Worm (Caenorhabditis elegans) whole organism, young adult: ENCODE results near the gene asb-1.

Source experiments
- B0035.1 ChIP-seq: sonication (generic microtip); optimal IDR thresholded peaks from 2 replicates; lab custom pipeline; 2016; ENCODE audit warnings: missing genetic modification characterization, mild to moderate bottlenecking, missing compliant biosample characterization, missing genotype, missing genetic modification reagents
- B0261.1 ChIP-seq: sonication (generic microtip); optimal IDR thresholded peaks from 2 replicates; lab custom pipeline; 2016; ENCODE audit warnings: mild to moderate bottlenecking, missing genetic modification characterization, moderate library complexity, missing compliant biosample characterization
- B0336.3 ChIP-seq: fragments of 200-800 bp; sonication (Bioruptor generic); IDR thresholded peaks from 2 replicates; pipeline ENCODE4 v1.3.6; 2022; ENCODE audit warnings: missing genetic modification characterization, missing compliant biosample characterization
- F39B2.1 ChIP-seq: fragments of 200-800 bp; sonication (Bioruptor generic); IDR thresholded peaks from 2 replicates; pipeline ENCODE4 v1.3.6; 2022; ENCODE audit warnings: missing genetic modification reagents, missing genetic modification characterization, missing compliant biosample characterization
- F57A8.1 ChIP-seq: fragments of 200-800 bp; sonication (Bioruptor generic); optimal IDR thresholded peaks from 2 replicates; lab custom pipeline; 2018; ENCODE audit warnings: mild to moderate bottlenecking, missing genetic modification characterization, moderate library complexity, missing compliant biosample characterization
- K12H6.12 ChIP-seq: fragments of 200-800 bp; sonication (Bioruptor generic); optimal IDR thresholded peaks from 2 replicates; lab custom pipeline; 2018; ENCODE audit warnings: mild to moderate bottlenecking, missing genetic modification characterization, missing compliant biosample characterization
- T26A5.8 ChIP-seq: sonication (generic microtip); optimal IDR thresholded peaks from 2 replicates; lab custom pipeline; 2016; ENCODE audit warnings: missing genetic modification characterization, missing compliant biosample characterization
- Y79H2A.3 ChIP-seq: fragments of 200-800 bp; sonication (Bioruptor generic); conservative IDR thresholded peaks from 2 replicates; pipeline ENCODE4 v1.3.6; 2022; ENCODE audit warnings: missing genetic modification reagents, missing genetic modification characterization, missing compliant biosample characterization
- atf-7 ChIP-seq: sonication (generic microtip); optimal IDR thresholded peaks from 2 replicates; lab custom pipeline; 2017; ENCODE audit warnings: mild to moderate bottlenecking, missing genetic modification characterization, missing compliant biosample characterization
- attf-3 ChIP-seq: fragments of 200-800 bp; sonication (Bioruptor generic); conservative IDR thresholded peaks from 2 replicates; pipeline ENCODE4 v1.3.6; 2022; ENCODE audit warnings: missing genetic modification reagents, missing genetic modification characterization, missing compliant biosample characterization
- attf-5 ChIP-seq: fragments of 200-800 bp; sonication (Bioruptor generic); optimal IDR thresholded peaks from 2 replicates; lab custom pipeline; 2018; ENCODE audit warnings: mild to moderate bottlenecking, missing genetic modification characterization, missing compliant biosample characterization
- bed-2 ChIP-seq: fragments of 200-800 bp; sonication (Bioruptor generic); IDR thresholded peaks from 2 replicates; pipeline ENCODE4 v1.3.6; 2022; ENCODE audit warnings: missing genetic modification reagents, missing genetic modification characterization, missing compliant biosample characterization
- cebp-1 ChIP-seq, 2 experiments: fragments of 200-800 bp in 1 of 2; sonication (Bioruptor generic) in 1 of 2; sonication (generic microtip) in 1 of 2; IDR thresholded peaks in 1 of 2; optimal IDR thresholded peaks in 1 of 2; 2 replicates each; pipeline versions ENCODE4 v1.3.6 to Lab custom; 2017 to 2022; ENCODE audit warnings: missing compliant biosample characterization in 2 of 2, missing genetic modification characterization in 2 of 2, mild to moderate bottlenecking in 1 of 2, missing genetic modification reagents in 1 of 2, moderate library complexity in 1 of 2
- cebp-2 ChIP-seq: fragments of 200-800 bp; sonication (Bioruptor generic); IDR thresholded peaks from 2 replicates; pipeline ENCODE4 v1.3.6; 2022; ENCODE audit warnings: missing genetic modification characterization, missing compliant biosample characterization
- ceh-91 ChIP-seq: fragments of 200-800 bp; sonication (Bioruptor generic); IDR thresholded peaks from 2 replicates; pipeline ENCODE4 v1.3.6; 2022; ENCODE audit warnings: missing genetic modification reagents, missing genetic modification characterization, missing compliant biosample characterization
- dox-1 ChIP-seq: fragments of 200-800 bp; sonication (Bioruptor generic); IDR thresholded peaks from 2 replicates; pipeline ENCODE4 v1.3.6; 2022; ENCODE audit warnings: missing genetic modification reagents, missing genetic modification characterization, missing compliant biosample characterization
- dpff-1 ChIP-seq: sonication (generic microtip); optimal IDR thresholded peaks from 2 replicates; lab custom pipeline; 2017; ENCODE audit warnings: mild to moderate bottlenecking, missing genetic modification characterization, missing compliant biosample characterization
- egl-44 ChIP-seq: fragments of 200-800 bp; sonication (Bioruptor generic); IDR thresholded peaks from 2 replicates; pipeline ENCODE4 v1.3.6; 2022; ENCODE audit warnings: missing genetic modification reagents, missing genetic modification characterization, missing compliant biosample characterization
- egrh-3 ChIP-seq: fragments of 200-800 bp; sonication (Bioruptor generic); IDR thresholded peaks from 2 replicates; pipeline ENCODE4 v1.3.6; 2022; ENCODE audit warnings: missing genetic modification reagents, missing genetic modification characterization, missing compliant biosample characterization
- ets-4 ChIP-seq: fragments of 200-800 bp; sonication (Bioruptor generic); optimal IDR thresholded peaks from 2 replicates; lab custom pipeline; 2018; ENCODE audit warnings: mild to moderate bottlenecking, missing genetic modification characterization, missing compliant biosample characterization
- gei-17 ChIP-seq: fragments of 200-800 bp; sonication (Bioruptor generic); optimal IDR thresholded peaks from 2 replicates; lab custom pipeline; 2018; ENCODE audit warnings: mild to moderate bottlenecking, missing genetic modification characterization, missing compliant biosample characterization
- hlh-12 ChIP-seq: sonication (generic microtip); optimal IDR thresholded peaks from 2 replicates; lab custom pipeline; 2016; ENCODE audit warnings: missing genetic modification characterization, missing compliant biosample characterization
- hlh-26 ChIP-seq: fragments of 200-800 bp; sonication (Bioruptor generic); conservative IDR thresholded peaks from 2 replicates; pipeline ENCODE4 v1.3.6; 2022; ENCODE audit warnings: missing genetic modification reagents, missing genetic modification characterization, missing compliant biosample characterization
- hmg-1.2 ChIP-seq: fragments of 200-800 bp; sonication (Bioruptor generic); IDR thresholded peaks from 2 replicates; pipeline ENCODE4 v1.3.6; 2022; ENCODE audit warnings: missing genetic modification reagents, missing genetic modification characterization, missing compliant biosample characterization
- lir-1 ChIP-seq: fragments of 200-800 bp; sonication (Bioruptor generic); conservative IDR thresholded peaks from 2 replicates; pipeline ENCODE4 v1.3.6; 2022; ENCODE audit warnings: missing genetic modification reagents, missing genetic modification characterization, missing compliant biosample characterization
- madf-3 ChIP-seq: fragments of 200-800 bp; sonication (Bioruptor generic); IDR thresholded peaks from 2 replicates; pipeline ENCODE4 v1.3.6; 2022; ENCODE audit warnings: missing genetic modification reagents, missing genetic modification characterization, missing compliant biosample characterization
- mes-4 ChIP-seq: sonication (generic microtip); optimal IDR thresholded peaks from 2 replicates; lab custom pipeline; 2016; ENCODE audit warnings: missing genotype, missing genetic modification characterization, missing compliant biosample characterization
- nfya-2 ChIP-seq: fragments of 200-800 bp; sonication (Bioruptor generic); IDR thresholded peaks from 2 replicates; pipeline ENCODE4 v1.3.6; 2022; ENCODE audit warnings: missing genetic modification reagents, missing genetic modification characterization, missing compliant biosample characterization
- nhr-80 ChIP-seq: sonication (generic microtip); optimal IDR thresholded peaks from 2 replicates; lab custom pipeline; 2016; ENCODE audit warnings: missing genetic modification characterization, missing compliant biosample characterization
- pbrm-1 ChIP-seq: fragments of 200-800 bp; sonication (Bioruptor generic); IDR thresholded peaks from 2 replicates; pipeline ENCODE4 v1.3.6; 2022; ENCODE audit warnings: missing genetic modification reagents, missing genetic modification characterization, missing compliant biosample characterization
- sdz-38 ChIP-seq: sonication (generic microtip); optimal IDR thresholded peaks from 2 replicates; lab custom pipeline; 2016; ENCODE audit warnings: missing genotype, missing genetic modification characterization, missing compliant biosample characterization
- sea-2 ChIP-seq: fragments of 200-800 bp; sonication (Bioruptor generic); IDR thresholded peaks from 2 replicates; pipeline ENCODE4 v1.3.6; 2022; ENCODE audit warnings: missing genetic modification characterization, missing compliant biosample characterization
- snpc-1.1 ChIP-seq: sonication (generic microtip); optimal IDR thresholded peaks from 2 replicates; lab custom pipeline; 2017; ENCODE audit warnings: missing genetic modification characterization, mild to moderate bottlenecking, missing compliant biosample characterization, antibody characterized with exemption, moderate library complexity, missing genotype, missing genetic modification reagents; ENCODE audit not compliant: insufficient read depth
- snpc-3.4 ChIP-seq: sonication (generic microtip); optimal IDR thresholded peaks from 2 replicates; lab custom pipeline; 2017; ENCODE audit warnings: missing genetic modification characterization, mild to moderate bottlenecking, missing compliant biosample characterization, antibody characterized with exemption, moderate library complexity, missing genotype, missing genetic modification reagents
- sptf-2 ChIP-seq: fragments of 200-800 bp; sonication (Bioruptor generic); optimal IDR thresholded peaks from 2 replicates; lab custom pipeline; 2018; ENCODE audit warnings: mild to moderate bottlenecking, missing genetic modification characterization, missing compliant biosample characterization
- tbp1 ChIP-seq: fragments of 200-800 bp; sonication (Bioruptor generic); optimal IDR thresholded peaks from 2 replicates; lab custom pipeline; 2018; ENCODE audit warnings: mild to moderate bottlenecking, missing genetic modification characterization, missing compliant biosample characterization
- unc-130 ChIP-seq: sonication (generic microtip); optimal IDR thresholded peaks from 2 replicates; lab custom pipeline; 2016; ENCODE audit warnings: missing genetic modification reagents, missing genetic modification characterization, missing compliant biosample characterization
- xnd-1 ChIP-seq: sonication (generic microtip); optimal IDR thresholded peaks from 2 replicates; lab custom pipeline; 2016; ENCODE audit warnings: missing genotype, missing genetic modification reagents, missing genetic modification characterization, missing compliant biosample characterization
- zfh-2 ChIP-seq: fragments of 200-800 bp; sonication (Bioruptor generic); conservative IDR thresholded peaks from 2 replicates; pipeline ENCODE4 v1.3.6; 2022; ENCODE audit warnings: missing genetic modification reagents, missing genetic modification characterization, missing compliant biosample characterization
- ztf-22 ChIP-seq: fragments of 200-800 bp; sonication (Bioruptor generic); optimal IDR thresholded peaks from 2 replicates; lab custom pipeline; 2018; ENCODE audit warnings: mild to moderate bottlenecking, missing genetic modification characterization, moderate library complexity, missing compliant biosample characterization
- ztf-26 ChIP-seq: sonication (generic microtip); optimal IDR thresholded peaks from 2 replicates; lab custom pipeline; 2017; ENCODE audit warnings: missing genetic modification characterization, missing compliant biosample characterization
- ztf-6 ChIP-seq: fragments of 200-800 bp; sonication (Bioruptor generic); IDR thresholded peaks from 2 replicates; pipeline ENCODE4 v1.3.6; 2022; ENCODE audit warnings: missing genetic modification reagents, missing genetic modification characterization, missing compliant biosample characterization

The asb-1 gene

ce11 chrIII:4562070-4562788, 33.4 kb downstream of the asb-1 start, which contains the start of gene pan-1:
Gene pan-1, plus strand, starts transcription at chrIII:4562738.
- TF ChIP-seq zfh-2 (GFP tag; lab: Robert Waterston, UW) (peak; percentile 62), sea-2 (no peak), nhr-80 (tag; lab: Kevin White, UChicago) (peak; percentile 48), cebp-1 (GFP tag; IDR thresholded peaks at IDR 0.05; lab: Robert Waterston, UW) (no peak), cebp-1 (tag; optimal IDR thresholded peaks at IDR 0.05; lab: Kevin White, UChicago) (peak; percentile 34), hmg-1.2 (GFP tag; lab: Robert Waterston, UW) (peak; percentile 76; the same call in 1 of the 2 replicates), egrh-3 (GFP tag; lab: Robert Waterston, UW) (0 out of 2 replicates have a peak, but pooled peaks have one; percentile 11), nfya-2 (no peak)

DNA sequence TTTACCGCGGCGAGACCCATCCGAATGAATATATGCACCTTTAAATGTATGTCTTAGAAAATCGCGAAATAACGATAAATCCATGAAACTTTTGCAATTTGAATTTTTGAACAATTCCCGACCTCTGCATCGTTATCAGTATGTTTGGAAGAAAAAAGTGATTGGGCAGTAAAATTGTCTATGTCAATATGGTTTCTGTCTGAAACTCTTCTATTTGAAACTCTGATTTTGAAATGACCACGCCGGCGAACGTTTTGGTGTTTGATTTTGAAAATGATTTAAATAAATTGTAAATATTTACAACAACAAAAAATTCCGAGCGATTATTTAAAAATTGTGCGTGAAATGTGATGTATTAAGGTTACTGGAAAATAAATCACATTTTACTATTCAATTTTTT, 34.3 kb downstream of the asb-1 start:
- TF ChIP-seq lir-1 (GFP tag; lab: Robert Waterston, UW) (no peak), hmg-1.2 (GFP tag; lab: Robert Waterston, UW) (no peak), B0261.1 (tag; lab: Kevin White, UChicago) (no peak), attf-3 (GFP tag; lab: Robert Waterston, UW) (no peak), nhr-80 (tag; lab: Kevin White, UChicago) (peak; percentile 43), T26A5.8 (tag; lab: Kevin White, UChicago) (no peak)
- TF ChIP-seq, all 124 proteins: peak for 1

DNA sequence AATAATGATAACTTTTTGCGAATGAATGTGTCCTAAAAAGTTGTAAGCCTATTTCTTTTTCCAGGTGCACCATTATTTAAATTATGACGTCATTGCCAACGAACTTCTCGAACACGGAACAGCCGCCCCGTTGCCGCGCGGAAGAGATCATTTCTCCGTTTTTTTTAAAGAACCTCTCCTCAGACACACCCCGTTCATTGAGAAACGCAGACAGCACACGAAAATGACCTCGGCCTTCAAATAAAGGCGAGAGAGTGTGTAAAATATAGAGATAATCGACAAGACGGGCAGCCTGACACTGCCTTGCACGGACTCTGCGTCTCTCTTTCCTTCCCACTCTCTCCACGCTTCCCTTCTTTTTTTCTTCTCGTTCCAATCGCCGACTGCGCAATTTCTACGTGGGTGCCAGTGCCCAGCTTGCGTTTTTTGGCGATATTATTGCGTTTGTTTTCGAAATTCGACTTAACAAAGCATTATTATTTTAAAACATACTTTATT, 35.2 kb downstream of the asb-1 start:
- TF ChIP-seq sdz-38 (tag; lab: Kevin White, UChicago) (no peak), xnd-1 (tag; lab: Kevin White, UChicago) (no peak), ztf-26 (tag; lab: Kevin White, UChicago) (peak; percentile 16), dox-1 (GFP tag; lab: Robert Waterston, UW) (peak; percentile 71), hmg-1.2 (GFP tag; lab: Robert Waterston, UW) (peak; percentile 94), gei-17 (no peak), ets-4 (no peak), cebp-1 (GFP tag; IDR thresholded peaks at IDR 0.05; lab: Robert Waterston, UW) (no peak), cebp-1 (tag; optimal IDR thresholded peaks at IDR 0.05; lab: Kevin White, UChicago) (peak; percentile 53), cebp-2 (no peak), F39B2.1 (GFP tag; lab: Robert Waterston, UW) (no peak), madf-3 (GFP tag; lab: Robert Waterston, UW) (no peak), egrh-3 (GFP tag; lab: Robert Waterston, UW) (no peak), unc-130 (GFP tag; lab: Kevin White, UChicago) (peak; percentile 3), ztf-6 (GFP tag; lab: Robert Waterston, UW) (no peak), attf-5 (GFP tag; lab: Kevin White, UChicago) (peak; percentile 35), bed-2 (GFP tag; lab: Robert Waterston, UW) (no peak), pbrm-1 (GFP tag; lab: Robert Waterston, UW) (peak; percentile 72), ceh-91 (GFP tag; lab: Robert Waterston, UW) (no peak), snpc-3.4 (no peak), ztf-22 (GFP tag; lab: Kevin White, UChicago) (peak; percentile 22), nfya-2 (no peak), B0336.3 (GFP tag; lab: Robert Waterston, UW) (peak; percentile 64), tbp1 (GFP tag; lab: Kevin White, UChicago) (peak; percentile 17), sptf-2 (GFP tag; lab: Kevin White, UChicago) (no peak), hlh-26 (GFP tag; lab: Robert Waterston, UW) (no peak), snpc-1.1 (tag; lab: Kevin White, UChicago) (no peak), K12H6.12 (tag; lab: Kevin White, UChicago) (peak; percentile 58), dpff-1 (tag; lab: Kevin White, UChicago) (no peak), B0035.1 (no peak), Y79H2A.3 (GFP tag; lab: Robert Waterston, UW) (no peak), zfh-2 (GFP tag; lab: Robert Waterston, UW) (peak; percentile 87), egl-44 (GFP tag; lab: Robert Waterston, UW) (no peak), hlh-12 (no peak), mes-4 (no peak), F57A8.1 (GFP tag; lab: Kevin White, UChicago) (no peak), atf-7 (tag; lab: Kevin White, UChicago) (peak; percentile 72)
